Fruit fly (Drosophila melanogaster) whole organism, embryonic: Measurements from ENCODE around the gene CG32073.

ENCODE experiments used
- Atf6 ChIP-seq: fragments of 200-800 bp; sonication (Bioruptor generic); IDR thresholded peaks from 2 replicates; pipeline ENCODE4 v1.3.6; 2022; ENCODE audit warnings: missing biosample characterization, missing genetic modification characterization
- CG10654 ChIP-seq: fragments of 200-800 bp; sonication (Bioruptor generic); optimal IDR thresholded peaks from 2 replicates; lab custom pipeline; 2016; ENCODE audit warnings: missing biosample characterization, missing genetic modification characterization
- CG11504 ChIP-seq: fragments of 200-800 bp; sonication (Bioruptor generic); optimal IDR thresholded peaks from 3 replicates; lab custom pipeline; 2019; ENCODE audit warnings: missing biosample characterization, mild to moderate bottlenecking, missing genetic modification characterization, moderate library complexity
- CG12071 ChIP-seq: fragments of 200-800 bp; sonication (Bioruptor generic); optimal IDR thresholded peaks from 3 replicates; lab custom pipeline; 2018; ENCODE audit warnings: missing biosample characterization, mild to moderate bottlenecking, missing genetic modification characterization
- CG12155 ChIP-seq: fragments of 200-800 bp; sonication (Bioruptor generic); optimal IDR thresholded peaks from 3 replicates; lab custom pipeline; 2016; ENCODE audit warnings: missing biosample characterization, missing genetic modification characterization
- CG13424 ChIP-seq: fragments of 200-800 bp; sonication (Bioruptor generic); optimal IDR thresholded peaks from 2 replicates; lab custom pipeline; 2019; ENCODE audit warnings: missing biosample characterization, mild to moderate bottlenecking, missing genetic modification characterization, moderate library complexity
- CG15479 ChIP-seq: fragments of 200-800 bp; sonication (Bioruptor generic); optimal IDR thresholded peaks from 3 replicates; lab custom pipeline; 2019; ENCODE audit warnings: missing biosample characterization, mild to moderate bottlenecking, missing genetic modification characterization, moderate library complexity
- CG15514 ChIP-seq: fragments of 200-800 bp; sonication (Bioruptor generic); optimal IDR thresholded peaks from 3 replicates; lab custom pipeline; 2017; ENCODE audit warnings: missing biosample characterization, missing genetic modification characterization, mild to moderate bottlenecking, moderate library complexity, missing genetic modification reagents
- CG16779 ChIP-seq: fragments of 200-800 bp; sonication (Bioruptor generic); IDR thresholded peaks from 2 replicates; pipeline ENCODE4 v1.3.6; 2022; ENCODE audit warnings: missing biosample characterization, missing genetic modification characterization
- CG18599 ChIP-seq: fragments of 200-800 bp; sonication (Bioruptor generic); optimal IDR thresholded peaks from 3 replicates; lab custom pipeline; 2017; ENCODE audit warnings: missing biosample characterization, missing genetic modification characterization, mild to moderate bottlenecking, moderate library complexity, missing genetic modification reagents
- CG2875 ChIP-seq: fragments of 200-800 bp; sonication (Bioruptor generic); optimal IDR thresholded peaks from 2 replicates; lab custom pipeline; 2017; ENCODE audit warnings: missing biosample characterization, mild to moderate bottlenecking, missing genetic modification characterization, missing genetic modification reagents
- CG30431 ChIP-seq: fragments of 200-800 bp; sonication (Bioruptor generic); optimal IDR thresholded peaks from 2 replicates; lab custom pipeline; 2017; ENCODE audit warnings: missing biosample characterization, missing genetic modification characterization
- CG31365 ChIP-seq: fragments of 200-800 bp; sonication (Bioruptor generic); optimal IDR thresholded peaks from 2 replicates; lab custom pipeline; 2018; ENCODE audit warnings: missing biosample characterization, mild to moderate bottlenecking, missing genetic modification characterization
- CG7556 ChIP-seq: fragments of 200-800 bp; sonication (Bioruptor generic); optimal IDR thresholded peaks from 2 replicates; lab custom pipeline; 2017; ENCODE audit warnings: missing biosample characterization, mild to moderate bottlenecking, missing genetic modification characterization
- CG8924 ChIP-seq: fragments of 200-800 bp; optimal IDR thresholded peaks from 3 replicates; lab custom pipeline; 2019; ENCODE audit warnings: missing biosample characterization, mild to moderate bottlenecking, missing genetic modification characterization, moderate library complexity
- CG9609 ChIP-seq: fragments of 200-800 bp; sonication (Bioruptor generic); optimal IDR thresholded peaks from 3 replicates; lab custom pipeline; 2016; ENCODE audit warnings: missing biosample characterization, missing genetic modification characterization
- CG9727 ChIP-seq: fragments of 200-800 bp; sonication (Bioruptor generic); optimal IDR thresholded peaks from 3 replicates; lab custom pipeline; 2017; ENCODE audit warnings: missing biosample characterization, mild to moderate bottlenecking, missing genetic modification characterization
- CG9817 ChIP-seq: fragments of 200-800 bp; sonication (Bioruptor generic); optimal IDR thresholded peaks from 2 replicates; lab custom pipeline; 2018; ENCODE audit warnings: missing biosample characterization, mild to moderate bottlenecking, missing genetic modification characterization, moderate library complexity
- E2f2 ChIP-seq: fragments of 200-800 bp; sonication (Bioruptor generic); IDR thresholded peaks from 2 replicates; pipeline ENCODE4 v1.3.6; 2022; ENCODE audit warnings: missing biosample characterization, missing genetic modification characterization
- Elba2 ChIP-seq: fragments of 200-800 bp; sonication (Bioruptor generic); optimal IDR thresholded peaks from 3 replicates; lab custom pipeline; 2016; ENCODE audit warnings: missing biosample characterization, missing genetic modification characterization
- Gsc ChIP-seq: fragments of 200-800 bp; sonication (Bioruptor generic); IDR thresholded peaks from 2 replicates; pipeline ENCODE4 v1.3.6; 2022; ENCODE audit warnings: missing biosample characterization, missing genetic modification characterization
- NC2β ChIP-seq: fragments of 200-800 bp; sonication (Bioruptor generic); optimal IDR thresholded peaks from 2 replicates; lab custom pipeline; 2016; ENCODE audit warnings: missing biosample characterization, missing genetic modification characterization
- Sox100B ChIP-seq: fragments of 200-800 bp; sonication (Bioruptor generic); optimal IDR thresholded peaks from 3 replicates; lab custom pipeline; 2018; ENCODE audit warnings: missing biosample characterization, mild to moderate bottlenecking, missing genetic modification characterization
- ab ChIP-seq: fragments of 200-800 bp; sonication (Bioruptor generic); optimal IDR thresholded peaks from 2 replicates; lab custom pipeline; 2016; ENCODE audit warnings: missing biosample characterization, missing genetic modification characterization
- ara ChIP-seq: fragments of 200-800 bp; sonication (Bioruptor generic); IDR thresholded peaks from 2 replicates; pipeline ENCODE4 v1.3.6; 2022; ENCODE audit warnings: missing biosample characterization, missing genetic modification characterization
- bcd ChIP-seq: fragments of 200-800 bp; sonication (Bioruptor generic); optimal IDR thresholded peaks from 2 replicates; lab custom pipeline; 2017; ENCODE audit warnings: missing biosample characterization, mild to moderate bottlenecking, missing genetic modification characterization
- cwo ChIP-seq: fragments of 200-800 bp; sonication (Bioruptor generic); optimal IDR thresholded peaks from 3 replicates; lab custom pipeline; 2017; ENCODE audit warnings: missing biosample characterization, missing genetic modification characterization, mild to moderate bottlenecking, moderate library complexity, missing genetic modification reagents
- dimm ChIP-seq: fragments of 200-800 bp; sonication (Bioruptor generic); IDR thresholded peaks from 2 replicates; pipeline ENCODE4 v1.3.6; 2022; ENCODE audit warnings: missing biosample characterization, missing genetic modification characterization
- dmrt11E ChIP-seq: fragments of 200-800 bp; sonication (Bioruptor generic); optimal IDR thresholded peaks from 3 replicates; lab custom pipeline; 2018; ENCODE audit warnings: missing biosample characterization, mild to moderate bottlenecking, missing genetic modification characterization, moderate library complexity
- hb ChIP-seq: fragments of 200-800 bp; sonication (Bioruptor generic); IDR thresholded peaks from 3 replicates; pipeline ENCODE4 v1.3.6; 2022; ENCODE audit warnings: missing biosample characterization, missing genetic modification characterization; ENCODE audit not compliant: partially characterized antibody
- hth ChIP-seq: fragments of >200 bp; optimal IDR thresholded peaks from 2 replicates; lab custom pipeline; 2017; ENCODE audit warnings: inconsistent platforms
- jing ChIP-seq: fragments of 200-800 bp; sonication (Bioruptor generic); optimal IDR thresholded peaks from 2 replicates; lab custom pipeline; 2018; ENCODE audit warnings: missing biosample characterization, mild to moderate bottlenecking, missing genetic modification characterization
- lbe ChIP-seq: fragments of 200-800 bp; sonication (Bioruptor generic); optimal IDR thresholded peaks from 2 replicates; lab custom pipeline; 2016; ENCODE audit warnings: missing biosample characterization, mild to moderate bottlenecking, missing genetic modification characterization
- lilli ChIP-seq: fragments of 200-800 bp; sonication (Bioruptor generic); optimal IDR thresholded peaks from 3 replicates; lab custom pipeline; 2016; ENCODE audit warnings: missing biosample characterization, missing genetic modification characterization
- luna ChIP-seq: fragments of 200-800 bp; sonication (Bioruptor generic); optimal IDR thresholded peaks from 2 replicates; lab custom pipeline; 2016; ENCODE audit warnings: missing biosample characterization, missing genetic modification characterization
- maf-S ChIP-seq: fragments of 200-800 bp; sonication (Bioruptor generic); optimal IDR thresholded peaks from 2 replicates; lab custom pipeline; 2016; ENCODE audit warnings: missing biosample characterization, missing genetic modification characterization
- nmo ChIP-seq: fragments of 200-800 bp; sonication (Bioruptor generic); optimal IDR thresholded peaks from 2 replicates; lab custom pipeline; 2018; ENCODE audit warnings: missing biosample characterization, mild to moderate bottlenecking, missing genetic modification characterization, moderate library complexity
- odd ChIP-seq: fragments of 200-800 bp; sonication (Bioruptor generic); optimal IDR thresholded peaks from 2 replicates; lab custom pipeline; 2017; ENCODE audit warnings: missing biosample characterization, mild to moderate bottlenecking, missing genetic modification characterization
- otp ChIP-seq: fragments of 200-800 bp; sonication (Bioruptor generic); IDR thresholded peaks from 3 replicates; pipeline ENCODE4, ENCODE4 v1.3.6; 2022; ENCODE audit warnings: missing biosample characterization, missing genetic modification characterization
- pho ChIP-seq: fragments of 200-800 bp; sonication (Bioruptor generic); optimal IDR thresholded peaks from 2 replicates; lab custom pipeline; 2016; ENCODE audit warnings: missing biosample characterization, missing genetic modification characterization
- pzg ChIP-seq: fragments of 200-800 bp; sonication (Bioruptor generic); optimal IDR thresholded peaks from 3 replicates; lab custom pipeline; 2018; ENCODE audit warnings: missing biosample characterization, mild to moderate bottlenecking, missing genetic modification characterization, moderate library complexity
- sc ChIP-seq, 3 experiments: fragments of >200 bp in 2 of 3; fragments of 200-800 bp in 1 of 3; sonication (Bioruptor generic) in 1 of 3; optimal IDR thresholded peaks; 2 replicates in 2 of 3; 3 replicates in 1 of 3; lab custom pipeline; 2017; ENCODE audit warnings: mild to moderate bottlenecking in 1 of 3, missing biosample characterization in 1 of 3, missing genetic modification characterization in 1 of 3, missing genetic modification reagents in 1 of 3
- schlank ChIP-seq: fragments of 200-800 bp; sonication (Bioruptor generic); optimal IDR thresholded peaks from 2 replicates; lab custom pipeline; 2018; ENCODE audit warnings: missing biosample characterization, mild to moderate bottlenecking, missing genetic modification characterization
- scrt ChIP-seq: fragments of 200-800 bp; sonication (Bioruptor generic); optimal IDR thresholded peaks from 2 replicates; lab custom pipeline; 2018; ENCODE audit warnings: missing biosample characterization, mild to moderate bottlenecking, missing genetic modification characterization, moderate library complexity
- seq ChIP-seq: fragments of 200-800 bp; sonication (Bioruptor generic); IDR thresholded peaks from 2 replicates; pipeline ENCODE4 v1.3.6; 2022; ENCODE audit warnings: missing biosample characterization, missing genetic modification characterization
- sisA ChIP-seq: fragments of 200-800 bp; sonication (Bioruptor generic); IDR thresholded peaks from 2 replicates; pipeline ENCODE4 v1.3.6; 2022; ENCODE audit warnings: missing biosample characterization, missing genetic modification characterization
- tgo ChIP-seq: fragments of 200-800 bp; sonication (Bioruptor generic); IDR thresholded peaks from 3 replicates; pipeline ENCODE4 v1.3.6; 2022; ENCODE audit warnings: missing biosample characterization, missing genetic modification characterization
- tna ChIP-seq: fragments of 200-800 bp; sonication (Bioruptor generic); IDR thresholded peaks from 2 replicates; pipeline ENCODE4 v1.3.6; 2022; ENCODE audit warnings: missing biosample characterization, missing genetic modification characterization; ENCODE audit not compliant: partially characterized antibody
- twi ChIP-seq: fragments of 200-800 bp; optimal IDR thresholded peaks from 2 replicates; lab custom pipeline; 2019; ENCODE audit warnings: missing biosample characterization, mild to moderate bottlenecking, missing genetic modification characterization, moderate library complexity
- wek ChIP-seq: fragments of 200-800 bp; sonication (Bioruptor generic); optimal IDR thresholded peaks from 3 replicates; lab custom pipeline; 2018; ENCODE audit warnings: missing biosample characterization, mild to moderate bottlenecking, missing genetic modification characterization, moderate library complexity

Gene CG32073

DNA sequence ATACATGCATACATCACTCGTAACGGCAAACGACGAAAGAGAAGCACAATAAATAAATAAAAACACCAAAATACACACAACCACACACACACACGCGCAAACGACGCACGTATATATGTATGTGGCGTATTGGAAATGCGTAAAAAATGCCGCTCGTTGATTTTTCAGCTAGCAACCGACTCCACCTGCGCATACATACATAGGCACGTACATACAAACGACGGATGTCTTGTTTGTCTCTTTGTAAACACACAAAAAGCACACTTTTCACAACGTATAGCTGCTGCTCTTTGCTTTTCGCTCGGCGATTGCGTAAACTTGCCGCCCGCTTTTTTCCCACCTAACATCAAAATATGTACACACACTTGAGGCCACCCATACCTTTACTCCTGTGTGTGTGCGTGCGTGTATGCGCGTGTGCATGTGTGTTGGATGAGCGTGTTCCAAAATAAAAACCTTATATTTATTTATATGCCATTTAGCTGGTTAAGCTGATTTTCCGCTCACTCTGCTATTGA is 12.6 kb upstream of the CG32073 start (continued):
- TF ChIP-seq Gsc (GFP tag; lab: Robert Waterston, UW) (no peak), CG2875 (GFP tag; lab: Kevin White, UChicago) (peak; percentile 35), E2f2 (GFP tag; lab: Robert Waterston, UW) (peak; percentile 17; the same call in 1 of the 2 replicates), schlank (tag; lab: Kevin White, UChicago) (peak; percentile 59), CG16779 (GFP tag; lab: Robert Waterston, UW) (no peak), nmo (GFP tag; lab: Kevin White, UChicago) (peak; percentile 14), CG30431 (GFP tag; lab: Kevin White, UChicago) (no peak), dmrt11E (tag; lab: Kevin White, UChicago) (peak; percentile 1), seq (GFP tag; lab: Robert Waterston, UW) (no peak), lbe (GFP tag; lab: Kevin White, UChicago) (no peak), maf-S (GFP tag; lab: Kevin White, UChicago) (no peak), CG9609 (GFP tag; lab: Kevin White, UChicago) (no peak), CG18599 (GFP tag; lab: Kevin White, UChicago) (peak; percentile 67), ara (GFP tag; lab: Robert Waterston, UW) (no peak), twi (tag; lab: Kevin White, UChicago) (peak; percentile 19), CG7556 (GFP tag; lab: Kevin White, UChicago) (no peak), CG13424 (tag; lab: Kevin White, UChicago) (peak; percentile 38), CG12155 (GFP tag; lab: Kevin White, UChicago) (peak; percentile 46), CG8924 (tag; lab: Kevin White, UChicago) (peak; percentile 46), CG11504 (tag; lab: Kevin White, UChicago) (no peak), CG15514 (GFP tag; lab: Kevin White, UChicago) (peak; percentile 20), sc (optimal IDR thresholded peaks at IDR 0.05; lab: Kevin White, UChicago) (no peak), sc (GFP tag; optimal IDR thresholded peaks at IDR 0.05; lab: Kevin White, UChicago) (peak; percentile 42), sisA (GFP tag; lab: Robert Waterston, UW) (no peak), CG15479 (GFP tag; lab: Kevin White, UChicago) (peak; percentile 77), cwo (no peak), pzg (GFP tag; lab: Kevin White, UChicago) (peak; percentile 8), wek (GFP tag; lab: Kevin White, UChicago) (peak; percentile 64), hb (GFP tag; lab: Robert Waterston, UW) (no peak), lilli (GFP tag; lab: Kevin White, UChicago) (peak; percentile 5), pho (GFP tag; lab: Kevin White, UChicago) (no peak), Sox100B (GFP tag; lab: Kevin White, UChicago) (peak; percentile 10), tna (GFP tag; lab: Robert Waterston, UW) (no peak), CG10654 (GFP tag; lab: Kevin White, UChicago) (no peak), luna (GFP tag; lab: Kevin White, UChicago) (no peak), otp (GFP tag; lab: Robert Waterston, UW) (no peak), scrt (GFP tag; lab: Kevin White, UChicago) (peak; percentile 41), dimm (GFP tag; lab: Robert Waterston, UW) (no peak), CG31365 (tag; lab: Kevin White, UChicago) (peak; percentile 71), bcd (GFP tag; lab: Kevin White, UChicago) (no peak), CG9727 (peak; percentile 12), CG12071 (GFP tag; lab: Kevin White, UChicago) (peak; percentile 68), Elba2 (GFP tag; lab: Kevin White, UChicago) (peak; percentile 51), jing (GFP tag; lab: Kevin White, UChicago) (no peak), tgo (GFP tag; lab: Robert Waterston, UW) (no peak), ab (no peak), Atf6 (GFP tag; lab: Robert Waterston, UW) (peak; percentile 59; the same call in 1 of the 2 replicates), CG9817 (tag; lab: Kevin White, UChicago) (no peak), odd (peak; percentile 47), NC2β (GFP tag; lab: Kevin White, UChicago) (no peak), hth (lab: Kevin White, UChicago) (no peak)
